Worm (Caenorhabditis elegans): ENCODE data around the gene srh-45.

srh-45 gene

DNA sequence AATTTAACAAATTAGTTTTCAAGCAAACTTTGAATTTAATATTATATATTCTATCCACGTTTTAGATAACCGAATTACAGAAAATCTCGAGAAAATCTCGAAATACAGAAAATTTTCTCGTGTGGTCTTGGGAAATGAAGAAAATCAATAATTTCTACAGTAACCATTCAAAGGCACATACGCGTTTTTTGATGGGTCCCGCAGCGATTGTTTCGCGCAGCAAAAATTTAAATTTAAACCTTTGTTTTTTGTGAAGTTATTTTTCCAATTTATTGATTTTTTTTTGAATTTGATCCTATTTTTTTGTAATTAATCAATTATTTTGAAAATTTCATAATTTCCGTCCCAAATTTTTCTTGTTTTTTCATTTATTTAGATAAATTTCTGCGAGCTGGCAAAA lies 25.2 kb downstream of the srh-45 start (continued):
- TF ChIP-seq ccch-3 (GFP tag; optimal IDR thresholded peaks at IDR 0.05) (no peak), dpl-1 (GFP tag; optimal IDR thresholded peaks at IDR 0.05) (no peak), pha-4 (tag; optimal IDR thresholded peaks at IDR 0.05) (no peak), Y56A3A.18 (GFP tag; IDR thresholded peaks at IDR 0.05) (no peak), dpff-1 (tag; optimal IDR thresholded peaks at IDR 0.05) (no peak), ceh-91 (GFP tag; IDR thresholded peaks at IDR 0.05) (peak; percentile 45; the same call in 1 of the 2 replicates), B0336.3 (GFP tag; IDR thresholded peaks at IDR 0.05) (no peak), sptf-2 (GFP tag; optimal IDR thresholded peaks at IDR 0.05) (no peak), K11D2.4 (GFP tag; IDR thresholded peaks at IDR 0.05) (no peak), repo-1 (tag; optimal IDR thresholded peaks at IDR 0.05) (no peak), T07F8.4 (tag; optimal IDR thresholded peaks at IDR 0.05) (no peak), ztf-3 (GFP tag; optimal IDR thresholded peaks at IDR 0.05) (no peak), F23B12.7 (tag; optimal IDR thresholded peaks at IDR 0.05; ENCODE audit: insufficient read depth) (no peak), F55B11.4 (tag; optimal IDR thresholded peaks at IDR 0.05; ENCODE audit: borderline replicate concordance, insufficient read depth) (no peak), Y79H2A.3 (GFP tag; conservative IDR thresholded peaks at IDR 0.05) (no peak), cebp-1 (GFP tag; IDR thresholded peaks at IDR 0.05) (no peak), cebp-1 (tag; optimal IDR thresholded peaks at IDR 0.05) (no peak), tlf-1 (GFP tag; optimal IDR thresholded peaks at IDR 0.05) (no peak), lsy-27 (tag; optimal IDR thresholded peaks at IDR 0.05; ENCODE audit: borderline replicate concordance, insufficient read depth) (no peak), snpc-4 (GFP tag; optimal IDR thresholded peaks at IDR 0.05) (no peak), snpc-4 (tag; optimal IDR thresholded peaks at IDR 0.05) (peak in 1 of 4 experiments; percentile 47), unc-130 (GFP tag; optimal IDR thresholded peaks at IDR 0.05) (no peak), lin-40 (tag; optimal IDR thresholded peaks at IDR 0.05) (no peak), attf-5 (GFP tag; optimal IDR thresholded peaks at IDR 0.05) (no peak), F39B2.1 (GFP tag; IDR thresholded peaks at IDR 0.05) (no peak), hrde-1 (tag; optimal IDR thresholded peaks at IDR 0.05; ENCODE audit: borderline replicate concordance) (no peak), F10E7.11 (tag; optimal IDR thresholded peaks at IDR 0.05) (no peak), ceh-100 (GFP tag; IDR thresholded peaks at IDR 0.05) (no peak), ekl-4 (GFP tag; IDR thresholded peaks at IDR 0.05) (no peak), F57A8.1 (GFP tag; optimal IDR thresholded peaks at IDR 0.05) (no peak), nfya-2 (GFP tag; IDR thresholded peaks at IDR 0.05) (no peak), xnd-1 (tag; optimal IDR thresholded peaks at IDR 0.05) (peak; percentile 96), hmg-1.2 (GFP tag; IDR thresholded peaks at IDR 0.05) (no peak), somi-1 (GFP tag; optimal IDR thresholded peaks at IDR 0.05) (no peak)

DNA sequence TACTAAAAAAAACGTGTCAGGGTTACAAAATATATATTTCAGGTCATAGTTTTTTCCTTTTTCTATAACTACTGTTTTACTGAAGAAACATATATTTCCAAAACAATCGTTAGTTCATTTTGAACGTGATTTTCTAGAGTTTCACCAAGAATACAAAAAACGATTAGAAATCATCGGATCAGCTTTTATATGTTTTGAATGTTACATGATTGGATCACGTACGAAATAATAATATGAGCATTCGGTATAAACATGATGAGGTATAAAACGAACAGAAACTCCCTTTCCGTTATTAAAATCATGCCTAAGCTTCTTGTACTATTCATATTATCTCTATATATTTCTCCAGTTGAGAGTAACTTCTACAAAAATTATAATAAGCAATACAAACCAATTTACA lies 31.9 kb downstream of the srh-45 start, which contains the start of gene clec-223:
TSS of gene clec-223 (plus strand) at position 301 of the 400 bp plus-strand sequence.
- TF ChIP-seq C17E4.6 (GFP tag; IDR thresholded peaks at IDR 0.05) (no peak), lir-1 (GFP tag; conservative IDR thresholded peaks at IDR 0.05) (no peak), atf-7 (tag; optimal IDR thresholded peaks at IDR 0.05) (no peak), ztf-22 (GFP tag; optimal IDR thresholded peaks at IDR 0.05) (no peak), pbrm-1 (GFP tag; IDR thresholded peaks at IDR 0.05) (no peak), F39B2.1 (GFP tag; IDR thresholded peaks at IDR 0.05) (no peak), aptf-2 (GFP tag; conservative IDR thresholded peaks at IDR 0.05) (no peak), mel-28 (tag; optimal IDR thresholded peaks at IDR 0.05; ENCODE audit: borderline replicate concordance) (no peak)
